Worm (Caenorhabditis elegans) whole organism, L1 larva: Measurements from ENCODE around the gene asp-18.
A peak's percentile ranks its signal among the peaks of the same experiment; 100 is the strongest.

Experiments used
- C16A3.4 ChIP-seq: fragments of 150-350 bp; optimal IDR thresholded peaks from 2 replicates; lab custom pipeline; 2014; ENCODE audit warnings: missing biosample characterization, missing genetic modification characterization
- C34B4.2 ChIP-seq: sonication (generic microtip); optimal IDR thresholded peaks from 2 replicates; lab custom pipeline; 2017; ENCODE audit warnings: mild to moderate bottlenecking, missing genetic modification characterization, missing compliant biosample characterization
- F16B12.6 ChIP-seq: fragments of 150-350 bp; optimal IDR thresholded peaks from 2 replicates; lab custom pipeline; 2014; ENCODE audit warnings: missing biosample characterization, missing genetic modification characterization
- alr-1 ChIP-seq: fragments of 200-800 bp; sonication (Bioruptor generic); optimal IDR thresholded peaks from 2 replicates; lab custom pipeline; 2018; ENCODE audit warnings: borderline replicate concordance, mild to moderate bottlenecking, missing genetic modification characterization, missing compliant biosample characterization
- blmp-1 ChIP-seq: fragments of 150-350 bp; optimal IDR thresholded peaks from 2 replicates; lab custom pipeline; 2014; ENCODE audit warnings: missing biosample characterization, missing genetic modification characterization
- ceh-63 ChIP-seq: fragments of 200-800 bp; sonication (Bioruptor generic); optimal IDR thresholded peaks from 2 replicates; lab custom pipeline; 2018; ENCODE audit warnings: mild to moderate bottlenecking, missing genetic modification characterization, missing compliant biosample characterization
- ceh-8 ChIP-seq: fragments of 200-800 bp; sonication (Bioruptor generic); optimal IDR thresholded peaks from 2 replicates; lab custom pipeline; 2018; ENCODE audit warnings: mild to moderate bottlenecking, missing genetic modification characterization, moderate library complexity, missing compliant biosample characterization
- ceh-90 ChIP-seq: sonication (generic microtip); optimal IDR thresholded peaks from 2 replicates; lab custom pipeline; 2016; ENCODE audit warnings: missing genetic modification characterization, missing compliant biosample characterization
- dpl-1 ChIP-seq, 3 experiments: fragments of 150-350 bp in 2 of 3; sonication (generic microtip) in 1 of 3; optimal IDR thresholded peaks; 2 replicates each; lab custom pipeline; 2014 to 2017; ENCODE audit warnings: missing biosample characterization in 3 of 3, missing genetic modification characterization in 3 of 3, missing genetic modification reagents in 3 of 3
- efl-1 ChIP-seq, 4 experiments: fragments of 150-350 bp; optimal IDR thresholded peaks in 3 of 4; peaks in 1 of 4; 1 replicate in 1 of 4; 2 replicates in 3 of 4; lab custom pipeline; 2014; ENCODE audit warnings: missing biosample characterization in 2 of 4, missing genetic modification characterization in 2 of 4, missing genetic modification reagents in 2 of 4
- egl-13 ChIP-seq: sonication (generic microtip); optimal IDR thresholded peaks from 2 replicates; lab custom pipeline; 2016; ENCODE audit warnings: missing genotype, missing genetic modification reagents, missing genetic modification characterization, missing compliant biosample characterization
- elt-2 ChIP-seq: sonication (generic microtip); optimal IDR thresholded peaks from 2 replicates; lab custom pipeline; 2016; ENCODE audit warnings: missing genetic modification characterization, mild to moderate bottlenecking, inconsistent platforms, missing compliant biosample characterization, missing genetic modification reagents
- elt-3 ChIP-seq, 6 experiments: fragments of 150-350 bp in 1 of 6; sonication (generic microtip); optimal IDR thresholded peaks; 2 replicates each; lab custom pipeline; 2017 to 2018; ENCODE audit warnings: missing biosample characterization in 6 of 6, missing genetic modification characterization in 6 of 6, inconsistent platforms in 1 of 6
- ets-5 ChIP-seq: fragments of 200-800 bp; sonication (Bioruptor generic); IDR thresholded peaks from 2 replicates; pipeline ENCODE4 v1.3.6; 2022; ENCODE audit warnings: missing genetic modification characterization, missing compliant biosample characterization
- grh-1 ChIP-seq: fragments of 200-800 bp; sonication (Bioruptor generic); IDR thresholded peaks from 2 replicates; pipeline ENCODE4 v1.3.6; 2022; ENCODE audit warnings: missing genetic modification reagents, missing genetic modification characterization, missing compliant biosample characterization
- hlh-4 ChIP-seq: sonication (generic microtip); optimal IDR thresholded peaks from 2 replicates; lab custom pipeline; 2016; ENCODE audit warnings: mild to moderate bottlenecking, missing genetic modification characterization, missing compliant biosample characterization
- isw-1 ChIP-seq: fragments of 200-800 bp; sonication (Bioruptor generic); IDR thresholded peaks from 2 replicates; pipeline ENCODE4 v1.3.6; 2022; ENCODE audit warnings: missing genetic modification characterization, missing compliant biosample characterization
- lin-13 ChIP-seq: fragments of 150-350 bp; optimal IDR thresholded peaks from 2 replicates; lab custom pipeline; 2014; ENCODE audit warnings: missing biosample characterization, missing genetic modification reagents, missing genetic modification characterization
- lin-35 ChIP-seq, 2 experiments: fragments of 150-350 bp; optimal IDR thresholded peaks; 2 replicates each; lab custom pipeline; 2014; ENCODE audit warnings: missing biosample characterization in 2 of 2, missing genetic modification characterization in 2 of 2, missing genetic modification reagents in 2 of 2
- lir-3 ChIP-seq: sonication (generic microtip); optimal IDR thresholded peaks from 2 replicates; lab custom pipeline; 2016; ENCODE audit warnings: mild to moderate bottlenecking, missing genetic modification characterization, moderate library complexity, missing compliant biosample characterization; ENCODE audit not compliant: poor library complexity
- mdl-1 ChIP-seq, 2 experiments: fragments of 150-350 bp; optimal IDR thresholded peaks; 2 replicates each; lab custom pipeline; 2014 to 2017; ENCODE audit warnings: missing biosample characterization in 2 of 2, missing genetic modification characterization in 2 of 2, inconsistent platforms in 1 of 2
- nhr-19 ChIP-seq: fragments of 200-800 bp; sonication (Bioruptor generic); conservative IDR thresholded peaks from 2 replicates; pipeline ENCODE4 v1.3.6; 2022; ENCODE audit warnings: missing genetic modification characterization, missing compliant biosample characterization
- nhr-237 ChIP-seq: fragments of 150-350 bp; optimal IDR thresholded peaks from 2 replicates; lab custom pipeline; 2014; ENCODE audit warnings: missing biosample characterization, missing genetic modification characterization
- nhr-84 ChIP-seq: sonication (generic microtip); optimal IDR thresholded peaks from 2 replicates; lab custom pipeline; 2017; ENCODE audit warnings: missing biosample characterization, missing genetic modification characterization
- nhr-90 ChIP-seq: sonication (generic microtip); optimal IDR thresholded peaks from 2 replicates; lab custom pipeline; 2016; ENCODE audit warnings: mild to moderate bottlenecking, missing genetic modification characterization, missing compliant biosample characterization; ENCODE audit not compliant: poor library complexity
- pqm-1 ChIP-seq: sonication (generic microtip); optimal IDR thresholded peaks from 3 replicates; lab custom pipeline; 2017; ENCODE audit warnings: missing biosample characterization, missing genetic modification characterization
- snpc-4 ChIP-seq: fragments of 150-350 bp; optimal IDR thresholded peaks from 2 replicates; lab custom pipeline; 2014; ENCODE audit warnings: missing biosample characterization, missing genetic modification characterization
- sox-4 ChIP-seq: sonication (generic microtip); optimal IDR thresholded peaks from 2 replicates; lab custom pipeline; 2016; ENCODE audit warnings: missing genetic modification characterization, missing compliant biosample characterization
- swsn-7 ChIP-seq: sonication (generic microtip); optimal IDR thresholded peaks from 2 replicates; lab custom pipeline; 2016; ENCODE audit warnings: missing genetic modification characterization, missing compliant biosample characterization
- xbp-1 ChIP-seq: sonication (generic microtip); optimal IDR thresholded peaks from 2 replicates; lab custom pipeline; 2016; ENCODE audit warnings: missing genetic modification characterization, missing compliant biosample characterization
- ztf-11 ChIP-seq, 2 experiments: sonication (generic microtip); optimal IDR thresholded peaks; 2 replicates each; lab custom pipeline; 2016 to 2017; ENCODE audit warnings: missing genetic modification characterization in 2 of 2, missing biosample characterization in 1 of 2, missing compliant biosample characterization in 1 of 2
- ztf-4 ChIP-seq: fragments of 150-350 bp; optimal IDR thresholded peaks from 2 replicates; lab custom pipeline; 2014; ENCODE audit warnings: missing biosample characterization, missing genetic modification characterization

Gene asp-18

ce11 chrV:18708015-18708414, 23.5 kb downstream of the asp-18 start:
- 0 out of 2 replicates have a peak, but pooled peaks have one; percentile 78 for TF ChIP-seq ets-5 (GFP tag; lab: Robert Waterston, UW)
- peak; percentile 43; the same call in 1 of the 2 replicates for TF ChIP-seq grh-1 (GFP tag; lab: Robert Waterston, UW)
- no peak for TF ChIP-seq nhr-90 (tag; lab: Kevin White, UChicago)
- no peak for TF ChIP-seq lir-3 (tag; lab: Kevin White, UChicago)

ce11 chrV:18706063-18706620, 25.3 kb downstream of the asp-18 start, which contains the start of gene Y17D7C.1:
Gene Y17D7C.1 (plus strand): TSS chrV:18706570.
- TF ChIP-seq isw-1 (GFP tag; lab: Robert Waterston, UW) (no peak), hlh-4 (no peak), efl-1 (optimal IDR thresholded peaks at IDR 0.05; lab: Kevin White, UChicago) (no peak), efl-1 (GFP tag; optimal IDR thresholded peaks at IDR 0.05 in 1 of 2; lab: Kevin White, UChicago) (peak in 1 of 2 experiments; percentile 86), C16A3.4 (tag; lab: Kevin White, UChicago) (no peak)
- TF ChIP-seq, all 84 proteins: peak for 1

DNA sequence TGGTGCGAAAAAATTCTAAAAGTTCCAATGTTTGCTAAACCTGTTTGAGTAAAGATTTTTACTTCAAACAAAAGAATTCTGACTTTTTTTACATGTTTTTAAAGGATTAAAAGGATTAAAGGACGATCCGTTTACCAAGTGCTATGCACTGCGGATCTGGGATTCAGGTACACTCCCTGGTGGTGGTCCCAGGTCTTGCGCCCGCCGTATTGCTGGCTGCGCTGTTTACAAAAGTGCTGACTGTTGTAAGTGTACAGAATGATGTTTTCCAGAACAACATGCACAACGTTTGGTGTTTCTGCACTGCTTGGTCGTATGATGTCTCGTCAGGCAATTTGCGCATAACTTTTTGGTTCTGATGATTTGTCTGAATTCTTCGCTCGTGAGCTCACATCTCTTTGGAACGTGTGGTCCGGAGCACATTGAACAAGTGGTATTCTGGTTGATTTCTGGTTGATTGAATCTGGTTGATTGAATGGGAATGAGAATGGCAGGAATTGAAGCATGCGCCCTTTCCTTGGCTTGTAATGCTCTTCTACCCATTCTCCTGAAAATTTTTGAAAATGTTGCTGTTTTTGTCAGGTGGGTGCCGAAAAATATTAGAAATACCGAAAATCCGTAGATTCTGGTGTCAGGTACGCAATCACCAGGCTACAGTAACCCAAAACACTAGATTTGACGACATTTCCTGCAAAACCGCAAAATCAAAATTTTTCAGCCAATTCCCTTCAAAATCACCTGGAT, 26.0 kb downstream of the asp-18 start:
- TF ChIP-seq egl-13 (tag; lab: Kevin White, UChicago) (no peak), ets-5 (GFP tag; lab: Robert Waterston, UW) (0 out of 2 replicates have a peak, but pooled peaks have one; percentile 44), alr-1 (tag; lab: Kevin White, UChicago) (no peak), swsn-7 (tag; lab: Kevin White, UChicago) (no peak), nhr-19 (GFP tag; lab: Robert Waterston, UW) (0 out of 2 replicates have a peak, but pooled peaks have one; percentile 2), ztf-4 (tag; lab: Kevin White, UChicago) (no peak), snpc-4 (tag; lab: Kevin White, UChicago) (no peak), nhr-237 (tag; lab: Kevin White, UChicago) (no peak), nhr-84 (tag; lab: Kevin White, UChicago) (no peak), mdl-1 (tag; optimal IDR thresholded peaks at IDR 0.05; lab: Kevin White, UChicago) (no peak)

DNA sequence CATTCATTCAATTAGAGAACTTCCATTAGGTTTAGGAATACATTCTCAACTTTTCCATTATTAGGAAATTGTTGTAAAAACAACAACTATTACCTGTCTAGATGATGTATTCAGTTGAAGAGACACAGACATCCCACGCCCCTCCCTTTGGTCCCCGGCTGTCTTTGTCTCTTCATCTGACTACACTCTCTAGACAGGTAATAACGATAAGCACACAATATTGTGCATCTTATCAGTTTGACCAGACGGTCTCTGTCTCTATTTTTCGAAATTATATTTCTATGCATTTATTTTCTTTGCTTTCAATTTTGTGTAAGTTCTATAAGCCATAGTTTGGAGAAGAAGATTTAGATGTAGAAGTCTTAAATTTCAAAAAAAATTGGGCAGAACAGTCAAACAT, 30.2 kb downstream of the asp-18 start, which contains the start of gene Y69H2.9:
Y69H2.9 (plus strand) TSS at position 233 of the 400 bp plus-strand sequence.
- TF ChIP-seq lin-35 (GFP tag; optimal IDR thresholded peaks at IDR 0.05; lab: Kevin White, UChicago) (peak in 1 of 2 experiments; percentile 6), ceh-63 (no peak), F16B12.6 (tag; lab: Kevin White, UChicago) (no peak), alr-1 (tag; lab: Kevin White, UChicago) (no peak), elt-3 (tag; optimal IDR thresholded peaks at IDR 0.05; lab: Kevin White, UChicago) (no peak), C34B4.2 (tag; lab: Kevin White, UChicago) (no peak), elt-2 (peak; percentile 81), xbp-1 (tag; lab: Kevin White, UChicago) (no peak), ztf-11 (tag; optimal IDR thresholded peaks at IDR 0.05; lab: Kevin White, UChicago) (no peak), hlh-4 (no peak), ceh-8 (no peak), lin-13 (GFP tag; lab: Kevin White, UChicago) (no peak), pqm-1 (tag; lab: Kevin White, UChicago) (peak; percentile 4), dpl-1 (GFP tag; optimal IDR thresholded peaks at IDR 0.05; lab: Kevin White, UChicago) (no peak), blmp-1 (tag; lab: Kevin White, UChicago) (no peak), nhr-19 (GFP tag; lab: Robert Waterston, UW) (no peak), sox-4 (tag; lab: Kevin White, UChicago) (no peak), ceh-90 (tag; lab: Kevin White, UChicago) (no peak)
